Worm (Caenorhabditis elegans) whole organism, L1 larva: ENCODE data around the gene nduf-2.2.

Source experiments
- lsy-2 ChIP-seq, 2 experiments: fragments of 150-350 bp; optimal IDR thresholded peaks; 2 replicates each; lab custom pipeline; 2014; ENCODE audit warnings: missing biosample characterization in 2 of 2, missing genetic modification characterization in 2 of 2
- nhr-12 ChIP-seq: sonication (generic microtip); optimal IDR thresholded peaks from 2 replicates; lab custom pipeline; 2017; ENCODE audit warnings: missing biosample characterization, missing genetic modification characterization
- nhr-77 ChIP-seq: fragments of 150-350 bp; optimal IDR thresholded peaks from 2 replicates; lab custom pipeline; 2014; ENCODE audit warnings: missing biosample characterization, missing genetic modification characterization
- pag-3 ChIP-seq: sonication (generic microtip); optimal IDR thresholded peaks from 2 replicates; lab custom pipeline; 2017; ENCODE audit warnings: missing genetic modification characterization, mild to moderate bottlenecking, missing compliant biosample characterization, antibody characterized with exemption, borderline replicate concordance; ENCODE audit not compliant: insufficient read depth

ce11 chrIII:6418254-6418653 is 46.8 kb upstream of the nduf-2.2 start:
- TF ChIP-seq lsy-2 (tag; optimal IDR thresholded peaks at IDR 0.05; lab: Kevin White, UChicago) = no peak
- no peak for TF ChIP-seq pag-3 (tag; lab: Kevin White, UChicago)
- no peak for TF ChIP-seq nhr-12
- no peak for TF ChIP-seq nhr-77
